Fruit fly (Drosophila melanogaster): Measurements from ENCODE around the gene SrpRbeta.

SrpRbeta gene

dm6 chr3L:8701697-8702349 is 18.2 kb downstream of the SrpRbeta start (continued):
- TF ChIP-seq CG34406 (GFP tag; optimal IDR thresholded peaks at IDR 0.05) (peak; percentile 67), vri (GFP tag; optimal IDR thresholded peaks at IDR 0.05) (peak; percentile 9), CG4318 (GFP tag; optimal IDR thresholded peaks at IDR 0.05) (no peak), acj6 (GFP tag; optimal IDR thresholded peaks at IDR 0.05) (peak; percentile 71), salr (GFP tag; optimal IDR thresholded peaks at IDR 0.05) (no peak), Hr38 (GFP tag; optimal IDR thresholded peaks at IDR 0.05) (no peak), CG11294 (GFP tag; IDR thresholded peaks at IDR 0.05) (no peak), svp (GFP tag) (peak; percentile 83), fd59A (GFP tag; optimal IDR thresholded peaks at IDR 0.05) (peak; percentile 72), dac (GFP tag; optimal IDR thresholded peaks at IDR 0.05) (no peak), net (GFP tag; optimal IDR thresholded peaks at IDR 0.05) (peak; percentile 14), CG6808 (GFP tag; optimal IDR thresholded peaks at IDR 0.05) (peak; percentile 78), Ets96B (tag; optimal IDR thresholded peaks at IDR 0.05) (peak; percentile 89), lz (GFP tag; optimal IDR thresholded peaks at IDR 0.05) (peak; percentile 41), CG16779 (tag; optimal IDR thresholded peaks at IDR 0.05) (peak; percentile 21)

dm6 chr3L:8700643-8701208 is 19.3 kb downstream of the SrpRbeta start:
- TF ChIP-seq Ets21C (GFP tag; optimal IDR thresholded peaks at IDR 0.05) = peak; percentile 40
- TF ChIP-seq spab (GFP tag; optimal IDR thresholded peaks at IDR 0.05) = peak; percentile 54
- TF ChIP-seq CG11762 (GFP tag; optimal IDR thresholded peaks at IDR 0.05; ENCODE audit: insufficient read depth) = peak; percentile 42
- peak; percentile 82 for TF ChIP-seq CG15336 (GFP tag; IDR thresholded peaks at IDR 0.05)
- TF ChIP-seq acj6 (GFP tag; optimal IDR thresholded peaks at IDR 0.05) = peak; percentile 70
- peak; percentile 52 for TF ChIP-seq CG31627 (GFP tag; optimal IDR thresholded peaks at IDR 0.05)
- TF ChIP-seq Gug (GFP tag; IDR thresholded peaks at IDR 0.05) = peak; percentile 65
- peak; percentile 39 for TF ChIP-seq Sox102F (GFP tag; optimal IDR thresholded peaks at IDR 0.05)
- no peak for TF ChIP-seq CG8319 (GFP tag; optimal IDR thresholded peaks at IDR 0.05)
- TF ChIP-seq fd59A (GFP tag; optimal IDR thresholded peaks at IDR 0.05) = peak; percentile 68
- peak; percentile 61 for TF ChIP-seq CG6792 (GFP tag; optimal IDR thresholded peaks at IDR 0.05)
- no peak for TF ChIP-seq svp (GFP tag)
- peak; percentile 72; the same call in 2 of the 3 replicates for TF ChIP-seq CG6163 (GFP tag; IDR thresholded peaks at IDR 0.05)
- peak; percentile 39 for TF ChIP-seq vri (GFP tag; optimal IDR thresholded peaks at IDR 0.05)
- TF ChIP-seq Sox15 (GFP tag; optimal IDR thresholded peaks at IDR 0.05) = peak; percentile 52
- TF ChIP-seq Sox14 (GFP tag; optimal IDR thresholded peaks at IDR 0.05) = peak; percentile 79
- peak; percentile 60 for TF ChIP-seq fkh (GFP tag; optimal IDR thresholded peaks at IDR 0.05)
- peak; percentile 52 for TF ChIP-seq dsx (GFP tag; optimal IDR thresholded peaks at IDR 0.05; ENCODE audit: poor library complexity, severe bottlenecking)
- TF ChIP-seq CG10631 (GFP tag; optimal IDR thresholded peaks at IDR 0.05) = peak; percentile 68
- peak; percentile 78 for TF ChIP-seq Ets96B (tag; optimal IDR thresholded peaks at IDR 0.05)
- peak; percentile 52; the same call in 1 of the 2 replicates for TF ChIP-seq CG11294 (GFP tag; IDR thresholded peaks at IDR 0.05)
- peak; percentile 67 for TF ChIP-seq CG1621 (tag; optimal IDR thresholded peaks at IDR 0.05)
- peak; percentile 80 for TF ChIP-seq OdsH (GFP tag; optimal IDR thresholded peaks at IDR 0.05)
- no peak for TF ChIP-seq fd85E (GFP tag; optimal IDR thresholded peaks at IDR 0.05)
- peak; percentile 32 for TF ChIP-seq CG11902 (GFP tag; optimal IDR thresholded peaks at IDR 0.05)
- peak; percentile 68 for TF ChIP-seq net (GFP tag; optimal IDR thresholded peaks at IDR 0.05)
- TF ChIP-seq CG8632 (GFP tag; optimal IDR thresholded peaks at IDR 0.05) = peak; percentile 58
- TF ChIP-seq Met (GFP tag; optimal IDR thresholded peaks at IDR 0.05) = peak; percentile 49
- TF ChIP-seq Lpt (GFP tag; optimal IDR thresholded peaks at IDR 0.05) = peak; percentile 38
- no peak for TF ChIP-seq CG16779 (tag; optimal IDR thresholded peaks at IDR 0.05)
- TF ChIP-seq CG6808 (GFP tag; optimal IDR thresholded peaks at IDR 0.05) = peak; percentile 43
- TF ChIP-seq CG3919 (GFP tag; optimal IDR thresholded peaks at IDR 0.05) = peak; percentile 61
- peak; percentile 94 for TF ChIP-seq Eip78C (GFP tag)
- peak; percentile 17 for TF ChIP-seq CG7368 (GFP tag; optimal IDR thresholded peaks at IDR 0.05)
- peak; percentile 55 for TF ChIP-seq esn (GFP tag; optimal IDR thresholded peaks at IDR 0.05)
- peak; percentile 77 for TF ChIP-seq Hr4 (GFP tag; optimal IDR thresholded peaks at IDR 0.05)
- TF ChIP-seq CG9139 (GFP tag; optimal IDR thresholded peaks at IDR 0.05) = no peak
- peak; percentile 41 for TF ChIP-seq lz (GFP tag; optimal IDR thresholded peaks at IDR 0.05)
- TF ChIP-seq Blimp-1 (GFP tag; optimal IDR thresholded peaks at IDR 0.05) = no peak
- peak; percentile 48 for TF ChIP-seq CG4318 (GFP tag; optimal IDR thresholded peaks at IDR 0.05)
- no peak for TF ChIP-seq CG6854 (GFP tag; optimal IDR thresholded peaks at IDR 0.05)
- TF ChIP-seq ss (GFP tag; optimal IDR thresholded peaks at IDR 0.05) = peak in 1 of 2 experiments; percentile 20

Data from whole organism, prepupa.